Fruit fly (Drosophila melanogaster): ENCODE measurements around the gene CG8036.

Gene CG8036

dm6 chr3R:8659200-8659897 lies 8.3 kb upstream of the CG8036 start (continued):
- no peak for TF ChIP-seq CG8281 (tag; optimal IDR thresholded peaks at IDR 0.05)
- TF ChIP-seq MTF-1 (GFP tag; optimal IDR thresholded peaks at IDR 0.05; ENCODE audit: borderline replicate concordance): peak; percentile 62
- peak; percentile 53 for TF ChIP-seq HLH54F (GFP tag; optimal IDR thresholded peaks at IDR 0.05)
- no peak for TF ChIP-seq CG10959 (GFP tag; IDR thresholded peaks at IDR 0.05)
- TF ChIP-seq bab2 (GFP tag; optimal IDR thresholded peaks at IDR 0.05): peak; percentile 38
- TF ChIP-seq CG2199 (GFP tag; IDR thresholded peaks at IDR 0.05): peak; percentile 94
- peak; percentile 23 for TF ChIP-seq ind (GFP tag; optimal IDR thresholded peaks at IDR 0.05)
- peak; percentile 66 for TF ChIP-seq stc (GFP tag; IDR thresholded peaks at IDR 0.05)
- peak; percentile 67 for TF ChIP-seq HmgZ (tag; optimal IDR thresholded peaks at IDR 0.05)
- TF ChIP-seq bowl (GFP tag; IDR thresholded peaks at IDR 0.05): no peak
- no peak for TF ChIP-seq Doc2 (GFP tag; IDR thresholded peaks at IDR 0.05)
- peak; percentile 76 for TF ChIP-seq Deaf1 (tag; optimal IDR thresholded peaks at IDR 0.05)
- TF ChIP-seq fd96Cb (tag; optimal IDR thresholded peaks at IDR 0.05): peak; percentile 30
- no peak for TF ChIP-seq BtbVII (GFP tag; optimal IDR thresholded peaks at IDR 0.05)
- TF ChIP-seq Ravus (GFP tag; IDR thresholded peaks at IDR 0.05): no peak
- TF ChIP-seq so (GFP tag; IDR thresholded peaks at IDR 0.05): no peak
- peak; percentile 56 for TF ChIP-seq CG2678 (tag; optimal IDR thresholded peaks at IDR 0.05)
- TF ChIP-seq CG3847 (GFP tag; IDR thresholded peaks at IDR 0.05): peak; percentile 50
- TF ChIP-seq CG4424 (GFP tag; optimal IDR thresholded peaks at IDR 0.05): peak; percentile 35
- TF ChIP-seq Nf-YC (tag; optimal IDR thresholded peaks at IDR 0.05): peak; percentile 65
- no peak for TF ChIP-seq CG12219 (GFP tag; optimal IDR thresholded peaks at IDR 0.05)
- no peak for TF ChIP-seq CG6654 (GFP tag; optimal IDR thresholded peaks at IDR 0.05)
- peak; percentile 51 for TF ChIP-seq CG2712 (tag; optimal IDR thresholded peaks at IDR 0.05)
- TF ChIP-seq CG17612 (GFP tag; IDR thresholded peaks at IDR 0.05): peak; percentile 53; the same call in 1 of the 2 replicates
- no peak for TF ChIP-seq E2f1 (GFP tag; IDR thresholded peaks at IDR 0.05)
- peak; percentile 70 for TF ChIP-seq YL-1 (GFP tag; optimal IDR thresholded peaks at IDR 0.05)
- peak; percentile 62; the same call in 1 of the 3 replicates for TF ChIP-seq CG6175 (GFP tag; IDR thresholded peaks at IDR 0.05)
- TF ChIP-seq crol (GFP tag; IDR thresholded peaks at IDR 0.05): no peak
- no peak for TF ChIP-seq Stat92E (GFP tag; optimal IDR thresholded peaks at IDR 0.05)
- TF ChIP-seq CG31388 (GFP tag; optimal IDR thresholded peaks at IDR 0.05): peak; percentile 11
- TF ChIP-seq Dll (GFP tag; IDR thresholded peaks at IDR 0.05; ENCODE audit: partially characterized antibody): no peak
- peak; percentile 66 for TF ChIP-seq CG10431 (GFP tag; optimal IDR thresholded peaks at IDR 0.05)
- peak; percentile 63 for TF ChIP-seq Dek (tag; optimal IDR thresholded peaks at IDR 0.05)
- TF ChIP-seq nom (GFP tag; optimal IDR thresholded peaks at IDR 0.05): peak; percentile 40
- no peak for TF ChIP-seq Dfd (GFP tag; optimal IDR thresholded peaks at IDR 0.05)
- peak; percentile 46 for TF ChIP-seq grau (tag; optimal IDR thresholded peaks at IDR 0.05)
- peak; percentile 36 to 57 for TF ChIP-seq dpn (GFP tag; optimal IDR thresholded peaks at IDR 0.05)
- TF ChIP-seq Optix (GFP tag; IDR thresholded peaks at IDR 0.05): peak; percentile 42; the same call in 1 of the 3 replicates
- TF ChIP-seq abd-A (tag; optimal IDR thresholded peaks at IDR 0.05): peak; percentile 88
- peak; percentile 11 for TF ChIP-seq dmrt11E (tag; optimal IDR thresholded peaks at IDR 0.05)
- peak; percentile 55; the same call in 1 of the 3 replicates for TF ChIP-seq gce (GFP tag; IDR thresholded peaks at IDR 0.05)
- peak; percentile 78 for TF ChIP-seq CG12659 (GFP tag; optimal IDR thresholded peaks at IDR 0.05)
- TF ChIP-seq Taf1 (GFP tag; IDR thresholded peaks at IDR 0.05): no peak
- TF ChIP-seq sc (optimal IDR thresholded peaks at IDR 0.05): no peak
- TF ChIP-seq sc (GFP tag; optimal IDR thresholded peaks at IDR 0.05): no peak
- peak; percentile 64 for TF ChIP-seq Camta (GFP tag; optimal IDR thresholded peaks at IDR 0.05)
- peak; percentile 13 for TF ChIP-seq CG18476 (GFP tag; optimal IDR thresholded peaks at IDR 0.05)
- peak; percentile 6 for TF ChIP-seq lbe (GFP tag; optimal IDR thresholded peaks at IDR 0.05)
- TF ChIP-seq pan (optimal IDR thresholded peaks at IDR 0.05): no peak
- TF ChIP-seq pan (GFP tag; optimal IDR thresholded peaks at IDR 0.05 in 1 of 2, IDR thresholded peaks at IDR 0.05 in 1 of 2): no peak

All from whole organism, embryonic.